Fruit fly (Drosophila melanogaster): ENCODE measurements around the gene narya.

narya gene

DNA sequence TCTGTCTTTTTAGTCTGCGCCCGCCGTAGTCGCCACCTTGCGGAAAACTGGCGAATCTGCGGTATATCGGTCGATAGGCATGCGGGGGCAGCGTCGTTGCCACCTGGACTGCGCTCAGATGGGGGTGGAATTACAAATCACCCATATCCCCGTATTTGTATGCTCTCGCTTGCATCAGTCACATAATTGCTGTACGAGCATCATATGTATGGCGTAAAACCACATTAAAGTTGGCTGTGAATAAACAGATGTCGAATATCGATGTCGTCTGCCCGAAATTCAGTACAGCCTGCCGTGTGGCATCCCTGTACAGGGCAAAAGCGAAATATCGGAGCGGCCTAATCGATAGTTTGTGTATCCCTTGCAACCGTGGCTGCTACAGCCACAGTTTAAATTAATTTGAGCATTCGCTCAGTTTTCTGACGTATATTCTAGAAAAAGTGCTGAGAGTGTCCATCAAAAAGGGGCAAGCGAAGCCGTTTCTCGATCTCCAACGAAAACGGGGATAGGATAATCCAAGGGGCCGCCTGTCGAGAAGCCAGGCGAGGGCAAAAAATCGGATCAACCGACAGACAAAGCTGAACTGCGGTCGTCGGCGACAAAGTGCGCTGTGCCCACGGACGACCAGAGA lies 47.0 kb downstream of the narya start, which contains the start of the genes Idh3a and CoRest (continued):
- TF ChIP-seq chn (GFP tag; optimal IDR thresholded peaks at IDR 0.05), result peak; percentile 20
- TF ChIP-seq bbx (GFP tag; IDR thresholded peaks at IDR 0.05; ENCODE audit: partially characterized antibody), result 0 out of 2 replicates have a peak, but pooled peaks have one; percentile 14
- peak; percentile 78 for TF ChIP-seq klu (GFP tag; IDR thresholded peaks at IDR 0.05)
- TF ChIP-seq HLH4C (GFP tag; IDR thresholded peaks at IDR 0.05; ENCODE audit: partially characterized antibody), result peak; percentile 71
- TF ChIP-seq bab2 (GFP tag; optimal IDR thresholded peaks at IDR 0.05), result no peak
- peak; percentile 65 for TF ChIP-seq sug (tag; optimal IDR thresholded peaks at IDR 0.05)
- peak; percentile 57; the same call in 1 of the 3 replicates for TF ChIP-seq CG11560 (tag; IDR thresholded peaks at IDR 0.05)
- peak; percentile 15 for TF ChIP-seq CG30403 (GFP tag; optimal IDR thresholded peaks at IDR 0.05)
- TF ChIP-seq CG34224 (GFP tag; IDR thresholded peaks at IDR 0.05; ENCODE audit: partially characterized antibody), result peak; percentile 46; the same call in 2 of the 3 replicates
- TF ChIP-seq lilli (GFP tag; optimal IDR thresholded peaks at IDR 0.05), result peak; percentile 15
- no peak for TF ChIP-seq ci (GFP tag; IDR thresholded peaks at IDR 0.05)
- TF ChIP-seq Ets97D (GFP tag; optimal IDR thresholded peaks at IDR 0.05), result peak; percentile 55
- peak; percentile 64 for TF ChIP-seq CG32532 (GFP tag; IDR thresholded peaks at IDR 0.05)
- no peak for TF ChIP-seq CG31365 (tag; optimal IDR thresholded peaks at IDR 0.05)
- peak; percentile 18 for TF ChIP-seq CG8290 (GFP tag; optimal IDR thresholded peaks at IDR 0.05)
- no peak for TF ChIP-seq CG8290 (tag; optimal IDR thresholded peaks at IDR 0.05)
- no peak for TF ChIP-seq CG7839 (tag; optimal IDR thresholded peaks at IDR 0.05)
- TF ChIP-seq CG12744 (GFP tag; optimal IDR thresholded peaks at IDR 0.05), result no peak
- TF ChIP-seq CG8359 (GFP tag; optimal IDR thresholded peaks at IDR 0.05; ENCODE audit: borderline replicate concordance), result no peak
- TF ChIP-seq Lhr (GFP tag; optimal IDR thresholded peaks at IDR 0.05), result peak; percentile 45
- peak in 1 of 2 experiments; percentile 61 for TF ChIP-seq tll (GFP tag; optimal IDR thresholded peaks at IDR 0.05)
- no peak for TF ChIP-seq ham (GFP tag; IDR thresholded peaks at IDR 0.05)
- TF ChIP-seq CG7786 (GFP tag; optimal IDR thresholded peaks at IDR 0.05), result peak; percentile 4
- TF ChIP-seq phol (tag; optimal IDR thresholded peaks at IDR 0.05), result peak; percentile 58
- TF ChIP-seq twi (tag; optimal IDR thresholded peaks at IDR 0.05), result peak; percentile 8
- TF ChIP-seq zfh2 (GFP tag; optimal IDR thresholded peaks at IDR 0.05), result peak; percentile 51
- peak; percentile 33 for TF ChIP-seq CG17829 (tag; optimal IDR thresholded peaks at IDR 0.05)
- no peak for TF ChIP-seq Mes4 (GFP tag; optimal IDR thresholded peaks at IDR 0.05)
- no peak for TF ChIP-seq bsh (GFP tag; optimal IDR thresholded peaks at IDR 0.05)
- TF ChIP-seq CG2712 (tag; optimal IDR thresholded peaks at IDR 0.05), result peak; percentile 38
- TF ChIP-seq grau (tag; optimal IDR thresholded peaks at IDR 0.05), result peak; percentile 21
- TF ChIP-seq Hr3 (GFP tag; optimal IDR thresholded peaks at IDR 0.05), result peak; percentile 30
- no peak; the same call in 1 of the 2 replicates for TF ChIP-seq tna (GFP tag; IDR thresholded peaks at IDR 0.05; ENCODE audit: partially characterized antibody)
- TF ChIP-seq gcm (GFP tag; optimal IDR thresholded peaks at IDR 0.05), result peak; percentile 68
- TF ChIP-seq trem (tag; optimal IDR thresholded peaks at IDR 0.05), result peak; percentile 34
- no peak for TF ChIP-seq Awh (GFP tag; IDR thresholded peaks at IDR 0.05)
- TF ChIP-seq CG6272 (GFP tag; IDR thresholded peaks at IDR 0.05), result peak; percentile 28; the same call in 1 of the 2 replicates
- TF ChIP-seq inv (GFP tag; IDR thresholded peaks at IDR 0.05; ENCODE audit: partially characterized antibody), result peak; percentile 69
- TF ChIP-seq MBD-R2 (GFP tag; IDR thresholded peaks at IDR 0.05), result peak; percentile 58
- peak; percentile 68; the same call in 2 of the 3 replicates for TF ChIP-seq CG14860 (GFP tag; IDR thresholded peaks at IDR 0.05; ENCODE audit: partially characterized antibody)
- TF ChIP-seq rib (GFP tag; IDR thresholded peaks at IDR 0.05), result no peak
- peak; percentile 39; the same call in 1 of the 2 replicates for TF ChIP-seq slbo (GFP tag; IDR thresholded peaks at IDR 0.05)
- TF ChIP-seq CG30020 (tag; optimal IDR thresholded peaks at IDR 0.05), result peak; percentile 33
- no peak for TF ChIP-seq tin (GFP tag; optimal IDR thresholded peaks at IDR 0.05)
- peak; percentile 38; the same call in 1 of the 2 replicates for TF ChIP-seq CG2129 (GFP tag; IDR thresholded peaks at IDR 0.05; ENCODE audit: partially characterized antibody)
- no peak for TF ChIP-seq CG3838 (GFP tag; optimal IDR thresholded peaks at IDR 0.05)
- peak; percentile 40 for TF ChIP-seq HLH54F (GFP tag; optimal IDR thresholded peaks at IDR 0.05)
- peak; percentile 2 for TF ChIP-seq Xbp1 (GFP tag; optimal IDR thresholded peaks at IDR 0.05)
- no peak for TF ChIP-seq Hand (GFP tag; optimal IDR thresholded peaks at IDR 0.05)
